Worm (Caenorhabditis elegans): ENCODE measurements around the gene R13H4.2.

- no peak for TF ChIP-seq ama-1 (optimal IDR thresholded peaks at IDR 0.05)
- no peak for TF ChIP-seq ama-1 (GFP tag; optimal IDR thresholded peaks at IDR 0.05)
- TF ChIP-seq lag-1 (GFP tag; IDR thresholded peaks at IDR 0.05) = no peak
- no peak for TF ChIP-seq gei-17 (GFP tag; optimal IDR thresholded peaks at IDR 0.05)
- no peak for TF ChIP-seq efl-1 (GFP tag; optimal IDR thresholded peaks at IDR 0.05)
- no peak for TF ChIP-seq repo-1 (tag; optimal IDR thresholded peaks at IDR 0.05)
Observed at ce11 chrV:11879732-11880131, 43.5 kb downstream of the R13H4.2 start, which contains the start of gene sulp-5.
